Worm (Caenorhabditis elegans) whole organism, early embryonic: ENCODE measurements around the gene F59B10.5.

Source experiments
- B0310.2 ChIP-seq: sonication (generic microtip); optimal IDR thresholded peaks from 2 replicates; lab custom pipeline; 2016; ENCODE audit warnings: mild to moderate bottlenecking, missing genetic modification characterization, missing compliant biosample characterization
- aly-1 ChIP-seq: sonication (generic microtip); optimal IDR thresholded peaks from 2 replicates; lab custom pipeline; 2016; ENCODE audit warnings: missing genetic modification characterization, missing compliant biosample characterization
- ama-1 ChIP-seq: fragments of 150-350 bp; optimal IDR thresholded peaks from 2 replicates; lab custom pipeline; 2014
- flt-1 ChIP-seq: fragments of 200-800 bp; sonication (Bioruptor generic); IDR thresholded peaks from 2 replicates; pipeline ENCODE4 v1.3.6; 2022; ENCODE audit warnings: missing genetic modification characterization, missing compliant biosample characterization

- no peak for TF ChIP-seq B0310.2 (tag; lab: Kevin White, UChicago)
- no peak for TF ChIP-seq ama-1 (lab: Kevin White, UChicago)
- TF ChIP-seq aly-1 (tag; lab: Kevin White, UChicago), result no peak
- TF ChIP-seq flt-1, result no peak
Observed at ce11 chrII:10523031-10523430, 452 bp downstream of the F59B10.5 start.
